Worm (Caenorhabditis elegans): ENCODE measurements around the gene rnf-5.

Gene rnf-5

ce11 chrIII:4143170-4143569 lies 23.5 kb downstream of the rnf-5 start:
- TF ChIP-seq fkh-10 (GFP tag; optimal IDR thresholded peaks at IDR 0.05) (no peak), dpl-1 (GFP tag; optimal IDR thresholded peaks at IDR 0.05) (no peak), cey-2 (tag; optimal IDR thresholded peaks at IDR 0.05; ENCODE audit: borderline replicate concordance, insufficient read depth) (no peak), ceh-62 (tag; optimal IDR thresholded peaks at IDR 0.05) (no peak), zfp-2 (tag; optimal IDR thresholded peaks at IDR 0.05) (no peak), spr-3 (GFP tag; optimal IDR thresholded peaks at IDR 0.05) (no peak), daf-8 (GFP tag; IDR thresholded peaks at IDR 0.05) (no peak), dmd-8 (GFP tag; IDR thresholded peaks at IDR 0.05) (no peak), nhr-11 (tag; optimal IDR thresholded peaks at IDR 0.05) (no peak), nhr-10 (tag; optimal IDR thresholded peaks at IDR 0.05) (no peak), pha-4 (GFP tag; IDR thresholded peaks at IDR 0.05) (no peak), pha-4 (tag; optimal IDR thresholded peaks at IDR 0.05) (no peak), zag-1 (tag; optimal IDR thresholded peaks at IDR 0.05) (no peak), saeg-2 (GFP tag; IDR thresholded peaks at IDR 0.05) (no peak), fos-1 (tag; optimal IDR thresholded peaks at IDR 0.05) (no peak), R02D3.7 (tag; optimal IDR thresholded peaks at IDR 0.05) (no peak)

- TF ChIP-seq dve-1 (tag; optimal IDR thresholded peaks at IDR 0.05; ENCODE audit: insufficient read depth) (no peak), spr-3 (GFP tag; optimal IDR thresholded peaks at IDR 0.05) (no peak), sdz-12 (GFP tag; optimal IDR thresholded peaks at IDR 0.05) (no peak), unc-62 (GFP tag; optimal IDR thresholded peaks at IDR 0.05 in 1 of 2) (peak in 1 of 2 experiments; percentile 66), unc-62 (tag; optimal IDR thresholded peaks at IDR 0.05) (no peak)
These were observed 29.5 kb downstream of the rnf-5 start for ce11 chrIII:4137180-4137579.

ce11 chrIII:4134059-4134458 lies 32.6 kb downstream of the rnf-5 start:
- TF ChIP-seq nhr-76 (tag; optimal IDR thresholded peaks at IDR 0.05) (no peak), sdz-12 (GFP tag; optimal IDR thresholded peaks at IDR 0.05) (no peak), mdt-29 (GFP tag; IDR thresholded peaks at IDR 0.05) (no peak), set-16 (GFP tag; IDR thresholded peaks at IDR 0.05) (peak; percentile 93), ceh-82 (tag; optimal IDR thresholded peaks at IDR 0.05) (no peak), madf-5 (GFP tag; IDR thresholded peaks at IDR 0.05) (no peak), snpc-4 (tag; optimal IDR thresholded peaks at IDR 0.05) (no peak)

- no peak for TF ChIP-seq nhr-28 (tag; optimal IDR thresholded peaks at IDR 0.05)
- peak; percentile 67 for TF ChIP-seq ces-1 (GFP tag; optimal IDR thresholded peaks at IDR 0.05)
These were observed 34.7 kb downstream of the rnf-5 start for ce11 chrIII:4131814-4132555.

- TF ChIP-seq ztf-7 (tag; optimal IDR thresholded peaks at IDR 0.05) (no peak), fkh-10 (GFP tag; optimal IDR thresholded peaks at IDR 0.05) (peak; percentile 54)
These were observed 42.7 kb downstream of the rnf-5 start for ce11 chrIII:4123900-4124299.

ce11 chrIII:4123277-4123676 lies 43.4 kb downstream of the rnf-5 start:
- TF ChIP-seq nhr-42 (GFP tag; IDR thresholded peaks at IDR 0.05) = no peak
- no peak for TF ChIP-seq F49E8.2 (tag; optimal IDR thresholded peaks at IDR 0.05; ENCODE audit: borderline replicate concordance)
- TF ChIP-seq cey-2 (tag; optimal IDR thresholded peaks at IDR 0.05; ENCODE audit: borderline replicate concordance, insufficient read depth) = no peak
- TF ChIP-seq hif-1 (tag; optimal IDR thresholded peaks at IDR 0.05) = no peak
- no peak for TF ChIP-seq mxl-3 (GFP tag; optimal IDR thresholded peaks at IDR 0.05)
- TF ChIP-seq zfp-2 (tag; optimal IDR thresholded peaks at IDR 0.05) = no peak
- no peak for TF ChIP-seq lim-7 (GFP tag; IDR thresholded peaks at IDR 0.05)
- no peak for TF ChIP-seq lin-1 (GFP tag; IDR thresholded peaks at IDR 0.05)
- no peak for TF ChIP-seq spr-1 (tag; optimal IDR thresholded peaks at IDR 0.05)
- no peak for TF ChIP-seq hlh-30 (tag; optimal IDR thresholded peaks at IDR 0.05; ENCODE audit: insufficient read depth)
- TF ChIP-seq zag-1 (tag; optimal IDR thresholded peaks at IDR 0.05) = no peak
- no peak for TF ChIP-seq ces-1 (GFP tag; optimal IDR thresholded peaks at IDR 0.05)

Measured in whole organism, L4 larva.